Fruit fly (Drosophila melanogaster): ENCODE data around the gene Set8.
A peak's percentile ranks its signal among the peaks of the same experiment; 100 is the strongest.

Gene Set8

DNA sequence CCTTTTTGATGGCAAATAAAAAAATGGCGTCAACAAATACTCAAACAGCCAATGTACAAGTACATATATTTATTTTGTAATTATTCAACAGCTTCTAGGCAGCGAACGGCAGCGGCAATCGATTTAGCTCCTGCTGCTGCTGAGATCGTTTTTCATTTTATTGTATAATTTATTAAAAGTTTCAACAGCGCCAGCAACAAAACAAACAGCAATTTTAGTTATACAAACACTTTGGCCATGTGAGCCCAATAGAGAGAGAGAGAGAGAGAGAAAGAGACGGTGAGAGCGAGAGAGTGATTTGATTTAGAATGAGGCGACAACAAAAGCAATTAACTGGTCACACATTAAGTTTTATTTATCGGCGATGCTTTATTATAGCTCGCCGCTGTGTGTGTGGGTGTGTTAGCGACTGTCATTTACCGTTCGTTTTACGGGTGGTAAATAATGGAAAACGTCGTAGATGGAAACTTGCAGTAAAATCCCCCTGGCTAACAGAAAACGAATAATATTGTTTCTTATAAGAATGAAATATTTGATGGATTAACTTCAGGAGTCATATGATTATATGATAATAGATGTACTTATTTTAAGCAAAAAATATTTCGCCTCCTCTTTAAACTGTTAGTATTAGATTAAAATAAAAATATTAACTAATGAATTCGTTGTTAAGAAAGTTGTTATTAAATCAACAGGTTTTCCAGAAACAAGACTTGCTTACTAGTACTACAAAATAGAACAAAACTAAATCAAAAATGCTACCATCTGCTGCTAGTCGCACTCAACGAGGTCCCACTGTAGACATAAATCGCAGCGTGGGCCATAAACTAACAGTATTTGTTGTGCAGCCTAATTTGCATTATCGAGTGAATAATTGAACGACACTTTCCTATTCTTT, 30.5 kb upstream of the Set8 start (continued):
- peak; percentile 58 for TF ChIP-seq BtbVII (GFP tag; optimal IDR thresholded peaks at IDR 0.05)
- TF ChIP-seq twi (tag; optimal IDR thresholded peaks at IDR 0.05), result no peak
- peak; percentile 1 for TF ChIP-seq kah (GFP tag; optimal IDR thresholded peaks at IDR 0.05)
- TF ChIP-seq Sox102F (GFP tag; optimal IDR thresholded peaks at IDR 0.05), result peak; percentile 36
- TF ChIP-seq Dip2 (GFP tag; IDR thresholded peaks at IDR 0.05), result no peak
- no peak for TF ChIP-seq CG10462 (GFP tag; optimal IDR thresholded peaks at IDR 0.05)
- peak; percentile 36; the same call in 1 of the 4 replicates for TF ChIP-seq Gug (GFP tag; IDR thresholded peaks at IDR 0.05)
- no peak for TF ChIP-seq CG2129 (GFP tag; IDR thresholded peaks at IDR 0.05; ENCODE audit: partially characterized antibody)
- peak; percentile 12 for TF ChIP-seq az2 (GFP tag; optimal IDR thresholded peaks at IDR 0.05)
- TF ChIP-seq CG30020 (tag; optimal IDR thresholded peaks at IDR 0.05), result no peak
- no peak for TF ChIP-seq CG8944 (GFP tag; optimal IDR thresholded peaks at IDR 0.05)
- peak; percentile 3 for TF ChIP-seq ewg (GFP tag; optimal IDR thresholded peaks at IDR 0.05)
- TF ChIP-seq mam (GFP tag; optimal IDR thresholded peaks at IDR 0.05), result peak; percentile 6
- TF ChIP-seq phol (tag; optimal IDR thresholded peaks at IDR 0.05), result peak; percentile 38
- TF ChIP-seq CG12155 (GFP tag; optimal IDR thresholded peaks at IDR 0.05), result peak; percentile 5
- peak; percentile 3 for TF ChIP-seq CG17568 (GFP tag; optimal IDR thresholded peaks at IDR 0.05)
- TF ChIP-seq H15 (GFP tag; IDR thresholded peaks at IDR 0.05), result no peak
- TF ChIP-seq Trl (optimal IDR thresholded peaks at IDR 0.05), result peak; percentile 71 to 92
- no peak for TF ChIP-seq Trl (GFP tag; optimal IDR thresholded peaks at IDR 0.05)
- TF ChIP-seq CG18599 (GFP tag; optimal IDR thresholded peaks at IDR 0.05), result no peak
- TF ChIP-seq Sry-δ (GFP tag; optimal IDR thresholded peaks at IDR 0.05), result no peak
- TF ChIP-seq CG8765 (GFP tag; IDR thresholded peaks at IDR 0.05), result no peak
- TF ChIP-seq cas (GFP tag; IDR thresholded peaks at IDR 0.05), result no peak
- TF ChIP-seq z (GFP tag; IDR thresholded peaks at IDR 0.05), result no peak
- no peak for TF ChIP-seq Nf-YA (GFP tag; IDR thresholded peaks at IDR 0.05)
- TF ChIP-seq Oli (tag; optimal IDR thresholded peaks at IDR 0.05), result peak; percentile 34
- TF ChIP-seq gfzf (GFP tag; optimal IDR thresholded peaks at IDR 0.05), result no peak
- peak; percentile 5 for TF ChIP-seq CG33213 (GFP tag; optimal IDR thresholded peaks at IDR 0.05)
- no peak for TF ChIP-seq CG5245 (GFP tag; optimal IDR thresholded peaks at IDR 0.05)
- no peak for TF ChIP-seq Lhr (GFP tag; optimal IDR thresholded peaks at IDR 0.05)
- TF ChIP-seq croc (GFP tag; conservative IDR thresholded peaks at IDR 0.05), result no peak
- peak; percentile 45 for TF ChIP-seq gem (tag; optimal IDR thresholded peaks at IDR 0.05)
- TF ChIP-seq scrt (GFP tag; optimal IDR thresholded peaks at IDR 0.05), result no peak
- TF ChIP-seq eve (GFP tag; optimal IDR thresholded peaks at IDR 0.05), result peak in 1 of 2 experiments; percentile 32
- peak; percentile 18 for TF ChIP-seq bcd (GFP tag; optimal IDR thresholded peaks at IDR 0.05)
- TF ChIP-seq Sin3A (optimal IDR thresholded peaks at IDR 0.05), result no peak
- TF ChIP-seq dpn (GFP tag; optimal IDR thresholded peaks at IDR 0.05), result peak in 1 of 2 experiments; percentile 5
- peak; percentile 83 for TF ChIP-seq Med (GFP tag)
- no peak for TF ChIP-seq CG11560 (tag; IDR thresholded peaks at IDR 0.05)
- no peak for TF ChIP-seq CG34224 (GFP tag; IDR thresholded peaks at IDR 0.05; ENCODE audit: partially characterized antibody)
- no peak for TF ChIP-seq CG8281 (tag; optimal IDR thresholded peaks at IDR 0.05)
- TF ChIP-seq Ets65A (GFP tag), result no peak
- TF ChIP-seq CG11398 (GFP tag; optimal IDR thresholded peaks at IDR 0.05), result no peak
- TF ChIP-seq CG4854 (GFP tag; optimal IDR thresholded peaks at IDR 0.05), result no peak
- peak; percentile 90 for TF ChIP-seq abd-A (tag; optimal IDR thresholded peaks at IDR 0.05)
- no peak for TF ChIP-seq Ptx1 (GFP tag; IDR thresholded peaks at IDR 0.05)
- no peak for TF ChIP-seq CG1647 (GFP tag; optimal IDR thresholded peaks at IDR 0.05)
- no peak for TF ChIP-seq sob (GFP tag; IDR thresholded peaks at IDR 0.05)
- no peak for TF ChIP-seq C15 (GFP tag; IDR thresholded peaks at IDR 0.05)
- no peak for TF ChIP-seq CG32772 (GFP tag; IDR thresholded peaks at IDR 0.05)
- no peak for TF ChIP-seq Aef1 (GFP tag; IDR thresholded peaks at IDR 0.05)

Data from whole organism, embryonic.